Worm (Caenorhabditis elegans): ENCODE data around the gene F28E10.1.

DNA sequence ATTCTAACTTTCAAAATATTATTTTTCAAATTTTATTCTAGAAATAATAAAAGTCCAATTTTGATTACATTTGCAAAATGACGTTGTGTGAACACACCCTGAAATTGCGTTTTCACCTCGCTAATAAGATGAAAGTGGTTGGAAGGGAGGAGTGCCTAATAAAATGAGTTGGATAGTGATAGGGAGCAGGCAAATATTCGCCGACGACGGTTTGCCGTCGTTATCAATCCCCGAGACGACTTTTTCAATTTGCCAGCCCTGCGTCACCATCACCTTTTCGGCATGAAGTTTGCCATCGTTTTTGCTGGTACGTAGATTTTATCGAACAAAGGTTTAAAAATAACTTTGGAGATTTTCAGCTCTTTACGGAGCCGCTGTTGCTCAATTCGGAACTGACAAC is 37.0 kb downstream of the F28E10.1 start, which contains the start of gene nspg-10:
- TF ChIP-seq cog-1 (tag; optimal IDR thresholded peaks at IDR 0.05) = no peak
- no peak for TF ChIP-seq flt-1 (GFP tag; IDR thresholded peaks at IDR 0.05)
